Fruit fly (Drosophila melanogaster): ENCODE results near the gene CG42654.
A peak's percentile ranks its signal among the peaks of the same experiment; 100 is the strongest.

Gene CG42654

DNA sequence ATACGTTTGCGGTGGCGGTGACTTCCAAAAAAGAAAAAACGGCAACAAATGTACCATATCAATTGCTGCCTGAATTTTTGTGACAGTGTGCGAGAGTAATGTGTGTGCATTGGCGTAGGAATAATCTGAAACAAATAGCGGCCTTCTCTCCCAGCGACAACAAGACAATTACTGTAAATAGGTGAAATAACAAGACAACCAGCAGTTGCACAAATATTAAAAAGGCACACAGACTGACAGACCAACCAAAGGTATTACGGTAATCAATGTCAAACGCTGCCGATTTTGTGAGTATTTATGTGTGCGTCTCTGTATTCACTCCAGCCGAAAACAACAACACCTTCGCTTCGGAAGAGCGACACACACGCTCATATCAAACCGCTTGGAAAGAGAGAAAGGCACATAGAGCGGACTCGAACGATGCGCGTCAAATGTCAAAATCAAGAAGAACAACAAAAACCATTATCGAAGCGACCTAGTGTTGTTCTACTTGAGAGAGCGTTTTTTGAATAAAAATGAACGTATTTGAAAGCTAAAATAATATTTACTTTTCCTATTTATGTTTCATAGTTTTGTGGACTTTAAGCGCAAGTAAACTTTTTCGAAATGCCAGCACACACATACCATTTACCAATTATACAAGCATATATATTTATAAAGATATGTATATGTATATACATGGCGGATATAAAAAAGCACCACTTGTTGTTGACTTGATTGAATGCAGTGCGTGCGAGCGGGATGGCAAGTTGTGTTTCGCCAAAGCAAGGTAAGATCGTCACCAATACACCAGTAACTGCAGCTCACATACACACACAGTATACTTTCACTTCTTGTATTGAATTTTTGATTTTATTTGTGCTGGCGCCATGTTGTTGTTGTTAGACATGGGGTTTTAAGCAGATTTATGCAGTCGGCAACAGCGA is 47.3 kb downstream of the CG42654 start (continued):
- TF ChIP-seq NfI (GFP tag; optimal IDR thresholded peaks at IDR 0.05) (peak; percentile 44), Ada2b (GFP tag; IDR thresholded peaks at IDR 0.05) (peak; percentile 21; the same call in 1 of the 2 replicates), az2 (GFP tag; optimal IDR thresholded peaks at IDR 0.05) (no peak), HHEX (GFP tag; optimal IDR thresholded peaks at IDR 0.05) (peak; percentile 78), Max (GFP tag; optimal IDR thresholded peaks at IDR 0.05) (peak; percentile 22), sqz (GFP tag; optimal IDR thresholded peaks at IDR 0.05) (peak; percentile 42), jigr1 (GFP tag; IDR thresholded peaks at IDR 0.05) (no peak), CG4730 (GFP tag; IDR thresholded peaks at IDR 0.05) (no peak), schlank (tag; optimal IDR thresholded peaks at IDR 0.05) (peak; percentile 79), E2f2 (GFP tag; IDR thresholded peaks at IDR 0.05) (peak; percentile 50; the same call in 1 of the 2 replicates), Awh (GFP tag; IDR thresholded peaks at IDR 0.05) (peak; percentile 82), slou (GFP tag; optimal IDR thresholded peaks at IDR 0.05) (peak; percentile 40), al (GFP tag; IDR thresholded peaks at IDR 0.05) (no peak), CG7839 (tag; optimal IDR thresholded peaks at IDR 0.05) (peak; percentile 27), D19A (tag; optimal IDR thresholded peaks at IDR 0.05) (peak; percentile 9), grau (tag; optimal IDR thresholded peaks at IDR 0.05) (peak; percentile 20), CG6791 (GFP tag; IDR thresholded peaks at IDR 0.05; ENCODE audit: partially characterized antibody) (no peak), ci (GFP tag; IDR thresholded peaks at IDR 0.05) (peak; percentile 84; the same call in 1 of the 3 replicates), zfh2 (GFP tag; optimal IDR thresholded peaks at IDR 0.05) (no peak), Bdp1 (GFP tag; optimal IDR thresholded peaks at IDR 0.05) (peak; percentile 10), sr (GFP tag; IDR thresholded peaks at IDR 0.05) (peak; percentile 62; the same call in 1 of the 3 replicates), gro (GFP tag; optimal IDR thresholded peaks at IDR 0.05) (peak; percentile 52), CG14710 (tag; optimal IDR thresholded peaks at IDR 0.05) (peak; percentile 58), sna (GFP tag; IDR thresholded peaks at IDR 0.05; ENCODE audit: partially characterized antibody) (no peak), MESR4 (GFP tag; optimal IDR thresholded peaks at IDR 0.05) (no peak), H2.0 (GFP tag; IDR thresholded peaks at IDR 0.05) (peak; percentile 22; the same call in 1 of the 2 replicates), crp (GFP tag; optimal IDR thresholded peaks at IDR 0.05) (no peak), mirr (GFP tag; optimal IDR thresholded peaks at IDR 0.05) (peak; percentile 97), CG10462 (GFP tag; optimal IDR thresholded peaks at IDR 0.05) (peak; percentile 36), Eip74EF (GFP tag; optimal IDR thresholded peaks at IDR 0.05) (peak in 1 of 2 experiments; percentile 20), CG12071 (GFP tag; optimal IDR thresholded peaks at IDR 0.05) (peak; percentile 90), CG17612 (GFP tag; IDR thresholded peaks at IDR 0.05) (no peak; the same call in 1 of the 2 replicates), kah (GFP tag; optimal IDR thresholded peaks at IDR 0.05) (peak; percentile 98), CG17328 (GFP tag; IDR thresholded peaks at IDR 0.05) (peak; percentile 53), tio (GFP tag; optimal IDR thresholded peaks at IDR 0.05) (no peak), tap (tag; optimal IDR thresholded peaks at IDR 0.05) (no peak), wek (GFP tag; optimal IDR thresholded peaks at IDR 0.05) (peak; percentile 77), CoRest (tag; optimal IDR thresholded peaks at IDR 0.05) (peak; percentile 40), dimm (GFP tag; IDR thresholded peaks at IDR 0.05) (no peak), scrt (GFP tag; optimal IDR thresholded peaks at IDR 0.05) (peak; percentile 34), eve (GFP tag; optimal IDR thresholded peaks at IDR 0.05) (peak in 1 of 2 experiments; percentile 81), CG13287 (GFP tag; IDR thresholded peaks at IDR 0.05; ENCODE audit: partially characterized antibody) (no peak), otp (GFP tag; IDR thresholded peaks at IDR 0.05) (peak; percentile 82), CG7987 (GFP tag; optimal IDR thresholded peaks at IDR 0.05) (peak; percentile 90), lov (optimal IDR thresholded peaks at IDR 0.05) (no peak), lov (GFP tag; IDR thresholded peaks at IDR 0.05) (peak; percentile 87), tgo (GFP tag; IDR thresholded peaks at IDR 0.05) (no peak), ap (GFP tag; IDR thresholded peaks at IDR 0.05) (peak; percentile 27; the same call in 1 of the 2 replicates)

Measured in whole organism, embryonic.